Fruit fly (Drosophila melanogaster): ENCODE measurements around the gene Fur1.

dm6 chr3R:25329079-25329478, 143.8 kb downstream of the Fur1 start, which contains the start of gene CHKov1:
- TF ChIP-seq insv (optimal IDR thresholded peaks at IDR 0.05) (no peak), Myc (optimal IDR thresholded peaks at IDR 0.05) (no peak), Sin3A (optimal IDR thresholded peaks at IDR 0.05) (no peak), psq (optimal IDR thresholded peaks at IDR 0.05) (no peak), h (optimal IDR thresholded peaks at IDR 0.05) (no peak)

Measured in Kc167 (cell line).